Fruit fly (Drosophila melanogaster) whole organism, embryonic: Measurements from ENCODE around the gene AMPdeam.

Source experiments
- B-H2 ChIP-seq: fragments of 200-800 bp; sonication (Bioruptor generic); optimal IDR thresholded peaks from 2 replicates; lab custom pipeline; 2018; ENCODE audit warnings: missing biosample characterization, mild to moderate bottlenecking, missing genetic modification characterization
- BEAF-32 ChIP-seq: fragments of 200-800 bp; sonication (Bioruptor generic); optimal IDR thresholded peaks from 3 replicates; lab custom pipeline; 2017; ENCODE audit warnings: missing biosample characterization, missing genetic modification characterization, mild to moderate bottlenecking, moderate library complexity, missing genetic modification reagents
- BtbVII ChIP-seq: fragments of 200-800 bp; sonication (Bioruptor generic); optimal IDR thresholded peaks from 3 replicates; lab custom pipeline; 2017; ENCODE audit warnings: missing biosample characterization, mild to moderate bottlenecking, missing genetic modification characterization
- Bteb2 ChIP-seq: fragments of 200-800 bp; sonication (Bioruptor generic); optimal IDR thresholded peaks from 2 replicates; lab custom pipeline; 2016; ENCODE audit warnings: missing biosample characterization, missing genetic modification characterization
- CG10366 ChIP-seq: fragments of 200-800 bp; sonication (Bioruptor generic); IDR thresholded peaks from 2 replicates; pipeline ENCODE4 v1.3.6; 2022; ENCODE audit warnings: missing biosample characterization, missing genetic modification characterization
- CG10979 ChIP-seq: fragments of 200-800 bp; sonication (Bioruptor generic); optimal IDR thresholded peaks from 2 replicates; lab custom pipeline; 2018; ENCODE audit warnings: missing biosample characterization, mild to moderate bottlenecking, missing genetic modification characterization, moderate library complexity
- CG11247 ChIP-seq: fragments of 200-800 bp; sonication (Bioruptor generic); IDR thresholded peaks from 2 replicates; pipeline ENCODE4 v1.3.6; 2022; ENCODE audit warnings: missing biosample characterization, missing genetic modification characterization
- CG12769 ChIP-seq: fragments of 200-800 bp; sonication (Bioruptor generic); optimal IDR thresholded peaks from 2 replicates; lab custom pipeline; 2019; ENCODE audit warnings: missing biosample characterization, mild to moderate bottlenecking, missing genetic modification characterization, moderate library complexity
- CG13296 ChIP-seq: fragments of 200-800 bp; sonication (Bioruptor generic); optimal IDR thresholded peaks from 3 replicates; lab custom pipeline; 2018; ENCODE audit warnings: missing biosample characterization, mild to moderate bottlenecking, missing genetic modification characterization
- CG15073 ChIP-seq: fragments of 200-800 bp; sonication (Bioruptor generic); optimal IDR thresholded peaks from 2 replicates; lab custom pipeline; 2016; ENCODE audit warnings: missing biosample characterization, missing genetic modification characterization
- CG2120 ChIP-seq: fragments of 200-800 bp; sonication (Bioruptor generic); optimal IDR thresholded peaks from 3 replicates; lab custom pipeline; 2016; ENCODE audit warnings: missing biosample characterization, missing genetic modification characterization
- CG2202 ChIP-seq: fragments of 200-800 bp; sonication (Bioruptor generic); optimal IDR thresholded peaks from 2 replicates; lab custom pipeline; 2018; ENCODE audit warnings: missing biosample characterization, mild to moderate bottlenecking, missing genetic modification characterization
- CG2678 ChIP-seq: fragments of 200-800 bp; sonication (Bioruptor generic); optimal IDR thresholded peaks from 3 replicates; lab custom pipeline; 2019; ENCODE audit warnings: missing biosample characterization, mild to moderate bottlenecking, missing genetic modification characterization, moderate library complexity
- CG31441 ChIP-seq: fragments of 200-800 bp; sonication (Bioruptor generic); IDR thresholded peaks from 2 replicates; pipeline ENCODE4 v1.3.6; 2022; ENCODE audit warnings: missing biosample characterization, missing genetic modification characterization
- CG42726 ChIP-seq: fragments of 200-800 bp; sonication (Bioruptor generic); IDR thresholded peaks from 2 replicates; pipeline ENCODE4 v1.3.6; 2022; ENCODE audit warnings: missing biosample characterization, missing genetic modification characterization; ENCODE audit not compliant: partially characterized antibody
- CG4617 ChIP-seq: fragments of 200-800 bp; sonication (Bioruptor generic); optimal IDR thresholded peaks from 3 replicates; lab custom pipeline; 2016; ENCODE audit warnings: missing biosample characterization, missing genetic modification characterization, borderline replicate concordance
- CG8359 ChIP-seq: fragments of 200-800 bp; sonication (Bioruptor generic); optimal IDR thresholded peaks from 2 replicates; lab custom pipeline; 2017; ENCODE audit warnings: missing biosample characterization, mild to moderate bottlenecking, missing genetic modification characterization, borderline replicate concordance
- CG9797 ChIP-seq: fragments of 200-800 bp; sonication (Bioruptor generic); optimal IDR thresholded peaks from 3 replicates; lab custom pipeline; 2018; ENCODE audit warnings: missing biosample characterization, mild to moderate bottlenecking, missing genetic modification characterization
- CG9932 ChIP-seq: fragments of 200-800 bp; sonication (Bioruptor generic); IDR thresholded peaks from 2 replicates; pipeline ENCODE4 v1.3.6; 2022; ENCODE audit warnings: missing biosample characterization, missing genetic modification characterization
- D19B ChIP-seq: fragments of 200-800 bp; sonication (Bioruptor generic); optimal IDR thresholded peaks from 2 replicates; lab custom pipeline; 2017; ENCODE audit warnings: missing biosample characterization, mild to moderate bottlenecking, missing genetic modification characterization
- HHEX ChIP-seq: fragments of 200-800 bp; sonication (Bioruptor generic); optimal IDR thresholded peaks from 3 replicates; lab custom pipeline; 2017; ENCODE audit warnings: missing biosample characterization, mild to moderate bottlenecking, missing genetic modification characterization, missing genetic modification reagents
- Med ChIP-seq: fragments of 200-800 bp; sonication (Bioruptor generic); peaks from one replicate; lab custom pipeline; 2016; ENCODE audit warnings: missing biosample characterization, missing genetic modification characterization, mild to moderate bottlenecking, inconsistent platforms, moderate library complexity
- NK7.1 ChIP-seq: fragments of 200-800 bp; sonication (Bioruptor generic); optimal IDR thresholded peaks from 3 replicates; lab custom pipeline; 2016; ENCODE audit warnings: missing biosample characterization, missing genetic modification characterization
- Scr ChIP-seq: fragments of 200-800 bp; sonication (Bioruptor generic); IDR thresholded peaks from 2 replicates; pipeline ENCODE4 v1.3.6; 2022; ENCODE audit warnings: missing biosample characterization, missing genetic modification characterization; ENCODE audit not compliant: partially characterized antibody
- Side ChIP-seq: fragments of 200-800 bp; sonication (Bioruptor generic); optimal IDR thresholded peaks from 2 replicates; lab custom pipeline; 2016; ENCODE audit warnings: missing biosample characterization, missing genetic modification characterization
- Taf1 ChIP-seq: fragments of 200-800 bp; sonication (Bioruptor generic); IDR thresholded peaks from 2 replicates; pipeline ENCODE4 v1.3.6; 2022; ENCODE audit warnings: missing biosample characterization, missing genetic modification characterization
- az2 ChIP-seq: fragments of 200-800 bp; sonication (Bioruptor generic); optimal IDR thresholded peaks from 3 replicates; lab custom pipeline; 2016; ENCODE audit warnings: missing biosample characterization, missing genetic modification characterization
- bsh ChIP-seq, 2 experiments: fragments of 200-800 bp; sonication (Bioruptor generic); optimal IDR thresholded peaks; 2 replicates each; lab custom pipeline; 2017 to 2018; ENCODE audit warnings: mild to moderate bottlenecking in 2 of 2, missing biosample characterization in 2 of 2, missing genetic modification characterization in 2 of 2, moderate library complexity in 1 of 2
- cg ChIP-seq: fragments of 200-800 bp; sonication (Bioruptor generic); optimal IDR thresholded peaks from 3 replicates; lab custom pipeline; 2019; ENCODE audit warnings: missing biosample characterization, mild to moderate bottlenecking, missing genetic modification characterization, moderate library complexity
- crc ChIP-seq: fragments of 200-800 bp; sonication (Bioruptor generic); optimal IDR thresholded peaks from 2 replicates; lab custom pipeline; 2016; ENCODE audit warnings: missing biosample characterization, missing genetic modification characterization
- crol ChIP-seq: fragments of 200-800 bp; sonication (Bioruptor generic); IDR thresholded peaks from 2 replicates; pipeline ENCODE4 v1.3.6; 2022; ENCODE audit warnings: missing biosample characterization, missing genetic modification characterization
- dimm ChIP-seq: fragments of 200-800 bp; sonication (Bioruptor generic); IDR thresholded peaks from 2 replicates; pipeline ENCODE4 v1.3.6; 2022; ENCODE audit warnings: missing biosample characterization, missing genetic modification characterization
- dysf ChIP-seq: fragments of 200-800 bp; sonication (Bioruptor generic); IDR thresholded peaks from 3 replicates; pipeline ENCODE4 v1.3.6; 2022; ENCODE audit warnings: missing biosample characterization, missing genetic modification characterization
- exex ChIP-seq: fragments of 200-800 bp; sonication (Bioruptor generic); optimal IDR thresholded peaks from 4 replicates; lab custom pipeline; 2018; ENCODE audit warnings: missing biosample characterization, mild to moderate bottlenecking, missing genetic modification characterization, moderate library complexity
- gem ChIP-seq: fragments of 200-800 bp; sonication (Bioruptor generic); optimal IDR thresholded peaks from 2 replicates; lab custom pipeline; 2019; ENCODE audit warnings: missing biosample characterization, mild to moderate bottlenecking, missing genetic modification characterization, moderate library complexity
- gro ChIP-seq: fragments of 200-800 bp; sonication (Bioruptor generic); optimal IDR thresholded peaks from 2 replicates; lab custom pipeline; 2016; ENCODE audit warnings: missing biosample characterization, missing genetic modification characterization
- hkb ChIP-seq, 2 experiments: fragments of 200-800 bp in 1 of 2; fragments of >200 bp in 1 of 2; sonication (Bioruptor generic) in 1 of 2; IDR thresholded peaks in 1 of 2; optimal IDR thresholded peaks in 1 of 2; 2 replicates each; pipeline versions ENCODE4 v1.3.6 to Lab custom; 2017 to 2022; ENCODE audit warnings: missing biosample characterization in 1 of 2, missing genetic modification characterization in 1 of 2
- ind ChIP-seq: fragments of 200-800 bp; sonication (Bioruptor generic); optimal IDR thresholded peaks from 3 replicates; lab custom pipeline; 2016; ENCODE audit warnings: missing biosample characterization, missing genetic modification characterization
- kay ChIP-seq: fragments of 200-800 bp; sonication (Bioruptor generic); optimal IDR thresholded peaks from 2 replicates; lab custom pipeline; 2016; ENCODE audit warnings: missing biosample characterization, missing genetic modification characterization
- nau ChIP-seq: fragments of 200-800 bp; sonication (Bioruptor generic); optimal IDR thresholded peaks from 3 replicates; lab custom pipeline; 2017; ENCODE audit warnings: missing biosample characterization, mild to moderate bottlenecking, missing genetic modification characterization, missing genetic modification reagents
- pros ChIP-seq: fragments of 200-800 bp; sonication (Bioruptor generic); optimal IDR thresholded peaks from 3 replicates; lab custom pipeline; 2019; ENCODE audit warnings: missing biosample characterization, mild to moderate bottlenecking, missing genetic modification characterization, moderate library complexity
- schlank ChIP-seq: fragments of 200-800 bp; sonication (Bioruptor generic); optimal IDR thresholded peaks from 2 replicates; lab custom pipeline; 2018; ENCODE audit warnings: missing biosample characterization, mild to moderate bottlenecking, missing genetic modification characterization
- sens-2 ChIP-seq: fragments of 200-800 bp; sonication (Bioruptor generic); IDR thresholded peaks from 2 replicates; pipeline ENCODE4 v1.3.6; 2022; ENCODE audit warnings: missing biosample characterization, missing genetic modification characterization
- sqz ChIP-seq: fragments of 200-800 bp; sonication (Bioruptor generic); optimal IDR thresholded peaks from 3 replicates; lab custom pipeline; 2018; ENCODE audit warnings: missing biosample characterization, mild to moderate bottlenecking, missing genetic modification characterization
- wdn ChIP-seq: fragments of 200-800 bp; sonication (Bioruptor generic); IDR thresholded peaks from 2 replicates; pipeline ENCODE4 v1.3.6; 2022; ENCODE audit warnings: missing biosample characterization, missing genetic modification characterization
- zf30C ChIP-seq: fragments of 200-800 bp; sonication (Bioruptor generic); optimal IDR thresholded peaks from 3 replicates; lab custom pipeline; 2018; ENCODE audit warnings: missing biosample characterization, mild to moderate bottlenecking, missing genetic modification characterization

Gene AMPdeam

DNA sequence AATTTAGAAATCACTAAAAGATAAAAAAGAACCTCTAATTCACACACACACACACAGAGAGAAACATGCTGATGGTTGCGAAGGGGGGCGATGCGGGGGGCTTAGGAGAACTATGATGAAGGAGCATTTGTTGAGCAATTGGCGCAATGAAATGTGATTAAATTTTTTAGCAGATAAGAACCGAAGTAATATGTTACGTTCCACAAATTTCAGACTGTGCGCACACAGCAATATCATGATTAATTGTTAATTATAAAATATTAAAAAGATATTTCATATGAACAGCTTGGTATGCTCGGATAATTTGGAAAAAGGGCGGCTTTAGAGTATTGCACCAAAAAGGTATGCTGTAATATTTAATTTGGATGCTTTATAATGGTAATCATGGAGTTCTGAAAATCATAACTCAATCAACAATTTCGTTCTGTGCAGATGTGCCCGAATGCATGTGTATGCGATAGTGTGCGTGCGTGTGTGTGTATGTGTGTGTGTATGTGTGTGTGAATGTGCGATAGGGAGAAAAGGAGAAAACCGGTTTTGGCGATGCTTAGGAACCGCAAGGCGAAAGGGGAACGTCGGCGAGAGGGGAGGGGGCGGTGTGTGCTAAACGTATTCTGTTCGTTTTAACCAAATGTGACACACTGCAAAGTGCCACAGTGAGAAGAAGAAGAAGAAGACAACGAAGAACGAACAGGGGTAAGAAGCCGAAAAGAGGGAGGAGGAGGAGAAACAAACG, 24.5 kb downstream of the AMPdeam start (continued):
- TF ChIP-seq exex (tag; lab: Kevin White, UChicago) (peak; percentile 52), dysf (GFP tag; lab: Robert Waterston, UW) (0 out of 3 replicates have a peak, but pooled peaks have one; percentile 5), D19B (GFP tag; lab: Kevin White, UChicago) (no peak), crol (GFP tag; lab: Robert Waterston, UW) (peak; percentile 78), CG2120 (GFP tag; lab: Kevin White, UChicago) (no peak), CG12769 (no peak), NK7.1 (GFP tag; lab: Kevin White, UChicago) (no peak), CG31441 (GFP tag; lab: Robert Waterston, UW) (0 out of 2 replicates have a peak, but pooled peaks have one; percentile 7), CG10979 (no peak), sens-2 (no peak), zf30C (peak; percentile 70), Med (GFP tag; lab: Kevin White, UChicago) (peak; percentile 54), Bteb2 (no peak), CG15073 (no peak), cg (GFP tag; lab: Kevin White, UChicago) (peak; percentile 53), hkb (optimal IDR thresholded peaks at IDR 0.05; lab: Kevin White, UChicago) (no peak), hkb (GFP tag; IDR thresholded peaks at IDR 0.05; lab: Robert Waterston, UW) (0 out of 2 replicates have a peak, but pooled peaks have one; percentile 21), pros (GFP tag; lab: Kevin White, UChicago) (peak; percentile 56), sqz (GFP tag; lab: Kevin White, UChicago) (no peak)

DNA sequence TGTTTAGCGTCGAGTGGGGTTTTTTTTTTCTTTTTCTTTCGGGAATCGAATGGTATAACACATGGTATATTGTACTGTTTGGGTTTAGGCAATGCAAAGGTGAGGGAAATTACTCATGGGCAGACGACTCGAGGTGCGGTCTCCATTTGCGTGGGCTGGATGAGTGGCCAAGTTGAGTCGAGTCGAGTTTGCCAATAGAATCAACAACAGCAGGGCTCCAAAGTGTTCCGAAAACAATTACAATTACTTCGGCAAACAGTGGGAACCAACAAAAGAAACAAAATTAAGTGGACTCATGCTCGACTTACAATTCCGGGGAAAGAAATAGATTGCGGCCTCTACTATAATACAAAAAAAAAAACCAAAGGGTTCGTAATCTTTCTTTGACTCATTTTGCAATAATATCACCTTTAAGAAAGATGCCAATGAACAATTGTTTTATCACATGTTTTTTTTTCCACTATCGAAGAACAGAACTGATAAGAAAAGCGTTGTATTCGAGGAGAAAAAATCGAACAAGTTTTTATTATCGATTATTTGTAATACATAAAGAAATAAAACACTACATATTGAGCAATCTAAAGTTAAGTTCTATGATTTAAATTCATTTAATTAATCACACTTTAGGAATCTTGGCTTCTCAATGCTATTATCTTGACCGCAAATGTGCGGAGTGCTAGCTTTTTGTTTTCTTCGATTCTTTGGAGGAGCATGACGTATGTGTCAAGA, 25.2 kb downstream of the AMPdeam start:
- no peak for TF ChIP-seq CG9797 (GFP tag; lab: Kevin White, UChicago)
- no peak for TF ChIP-seq zf30C
- TF ChIP-seq BEAF-32 (GFP tag; lab: Kevin White, UChicago) = no peak
- peak; percentile 54 for TF ChIP-seq gem (tag; lab: Kevin White, UChicago)
- TF ChIP-seq gro (GFP tag; lab: Kevin White, UChicago) = no peak
- no peak for TF ChIP-seq CG8359 (GFP tag; lab: Kevin White, UChicago)
- TF ChIP-seq HHEX (GFP tag; lab: Kevin White, UChicago) = peak; percentile 1
- no peak for TF ChIP-seq crc
- TF ChIP-seq bsh (GFP tag; optimal IDR thresholded peaks at IDR 0.05; lab: Kevin White, UChicago) = peak in 1 of 2 experiments; percentile 21
- no peak for TF ChIP-seq kay (GFP tag; lab: Kevin White, UChicago)
- TF ChIP-seq CG13296 (GFP tag; lab: Kevin White, UChicago) = no peak
- no peak for TF ChIP-seq CG10366
- TF ChIP-seq wdn = no peak
- TF ChIP-seq CG11247 (GFP tag; lab: Robert Waterston, UW) = no peak
- TF ChIP-seq Side (GFP tag; lab: Kevin White, UChicago) = no peak
- TF ChIP-seq ind = no peak
- no peak for TF ChIP-seq CG4617 (GFP tag; lab: Kevin White, UChicago)
- no peak for TF ChIP-seq CG42726 (GFP tag; lab: Robert Waterston, UW)
- TF ChIP-seq BtbVII (GFP tag; lab: Kevin White, UChicago) = no peak
- no peak for TF ChIP-seq nau (GFP tag; lab: Kevin White, UChicago)
- TF ChIP-seq schlank (tag; lab: Kevin White, UChicago) = no peak
- TF ChIP-seq Taf1 = no peak
- 0 out of 2 replicates have a peak, but pooled peaks have one; percentile 20 for TF ChIP-seq CG9932 (GFP tag; lab: Robert Waterston, UW)
- no peak for TF ChIP-seq az2 (GFP tag; lab: Kevin White, UChicago)
- TF ChIP-seq B-H2 (GFP tag; lab: Kevin White, UChicago) = no peak
- TF ChIP-seq dimm (GFP tag; lab: Robert Waterston, UW) = no peak
- peak; percentile 66 for TF ChIP-seq CG2678 (tag; lab: Kevin White, UChicago)
- peak; percentile 4 for TF ChIP-seq CG2202 (tag; lab: Kevin White, UChicago)
- TF ChIP-seq Scr (GFP tag; lab: Robert Waterston, UW) = no peak
- peak; percentile 17; the same call in 1 of the 2 replicates for TF ChIP-seq CG31441 (GFP tag; lab: Robert Waterston, UW)
